Worm (Caenorhabditis elegans): ENCODE results near the gene T03F6.9.
"Not testable (repeated sequence)": the region's sequence is repeated elsewhere in the genome, so short reads cannot be mapped to it uniquely, and the experiment has no call there.

DNA sequence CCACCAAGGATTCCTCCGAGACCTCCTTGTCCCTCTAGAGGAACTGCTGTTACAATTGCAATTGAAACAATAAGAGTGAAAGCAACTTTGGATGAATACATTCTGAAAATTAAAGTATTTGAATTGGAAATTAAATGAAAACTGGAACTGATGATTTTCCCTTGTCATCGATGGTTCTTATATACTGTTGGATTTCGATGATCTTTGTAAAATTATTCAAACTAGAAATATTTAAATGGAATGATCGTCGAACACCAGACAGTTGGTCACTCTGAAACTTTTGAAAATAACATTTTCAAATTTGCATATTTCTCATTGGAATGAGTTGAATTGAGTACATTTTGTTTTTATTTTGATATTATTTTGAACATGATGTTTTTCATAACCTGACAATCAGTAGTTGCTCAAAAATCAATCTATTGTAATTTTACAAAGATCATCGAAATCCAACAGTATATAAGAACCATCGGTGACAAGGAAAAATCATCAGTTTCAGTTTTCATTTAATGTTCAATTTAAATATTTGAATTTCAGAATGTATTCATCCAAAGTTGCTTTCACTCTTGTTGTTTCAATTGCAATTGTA is 30.9 kb upstream of the T03F6.9 start, which contains the start of the genes srlf-9 and srlf-10:
- TF ChIP-seq elt-3 (tag; optimal IDR thresholded peaks at IDR 0.05); zag-1 (tag; optimal IDR thresholded peaks at IDR 0.05); elt-2 (tag; optimal IDR thresholded peaks at IDR 0.05); unc-62 (GFP tag; optimal IDR thresholded peaks at IDR 0.05); snpc-4 (tag; optimal IDR thresholded peaks at IDR 0.05); ceh-82 (tag; optimal IDR thresholded peaks at IDR 0.05); ama-1 (optimal IDR thresholded peaks at IDR 0.05); pqm-1 (tag; optimal IDR thresholded peaks at IDR 0.05); elt-1 (tag; optimal IDR thresholded peaks at IDR 0.05); aly-2 (tag; optimal IDR thresholded peaks at IDR 0.05); R02D3.7 (tag; optimal IDR thresholded peaks at IDR 0.05); nhr-25 (tag; optimal IDR thresholded peaks at IDR 0.05): not testable (repeated sequence)

Data from whole organism, L3 larva.